Worm (Caenorhabditis elegans): ENCODE measurements around the gene K02C4.5.
A peak's percentile ranks its signal among the peaks of the same experiment; 100 is the strongest.

K02C4.5 gene

ce11 chrII:8042289-8042688 is 35.9 kb upstream of the K02C4.5 start, which contains the start of gene T05H10.1:
TSS of gene T05H10.1 (plus strand) at chrII:8042589.
- no peak for TF ChIP-seq ref-1 (GFP tag; conservative IDR thresholded peaks at IDR 0.05)
- TF ChIP-seq cog-1 (tag; optimal IDR thresholded peaks at IDR 0.05), result no peak
- TF ChIP-seq flt-1 (GFP tag; IDR thresholded peaks at IDR 0.05), result no peak
- TF ChIP-seq ztf-23 (GFP tag; IDR thresholded peaks at IDR 0.05), result no peak
- TF ChIP-seq tab-1 (GFP tag; IDR thresholded peaks at IDR 0.05), result no peak
- no peak for TF ChIP-seq ztf-29 (GFP tag; IDR thresholded peaks at IDR 0.05)
- no peak for TF ChIP-seq klf-2 (GFP tag; conservative IDR thresholded peaks at IDR 0.05)
- no peak for TF ChIP-seq T22C8.4 (GFP tag; IDR thresholded peaks at IDR 0.05)
- TF ChIP-seq med-1 (GFP tag; optimal IDR thresholded peaks at IDR 0.05; ENCODE audit: insufficient read depth), result no peak

- TF ChIP-seq ref-1 (GFP tag; conservative IDR thresholded peaks at IDR 0.05) (no peak), med-1 (GFP tag; optimal IDR thresholded peaks at IDR 0.05; ENCODE audit: insufficient read depth) (no peak), T22C8.4 (GFP tag; IDR thresholded peaks at IDR 0.05) (no peak), tab-1 (GFP tag; IDR thresholded peaks at IDR 0.05) (no peak), klf-2 (GFP tag; conservative IDR thresholded peaks at IDR 0.05) (no peak), ztf-23 (GFP tag; IDR thresholded peaks at IDR 0.05) (no peak), ztf-29 (GFP tag; IDR thresholded peaks at IDR 0.05) (no peak), cog-1 (tag; optimal IDR thresholded peaks at IDR 0.05) (no peak), flt-1 (GFP tag; IDR thresholded peaks at IDR 0.05) (no peak)
Measured at ce11 chrII:8047264-8047663, 31.0 kb upstream of the K02C4.5 start, which contains the start of gene apn-1. TSS of gene apn-1 (plus strand) at chrII:8047564.

ce11 chrII:8050477-8050876 is 27.8 kb upstream of the K02C4.5 start, which contains the start of gene mtre-1:
TSS of gene mtre-1 (minus strand) at chrII:8050577.
- TF ChIP-seq tab-1 (GFP tag; IDR thresholded peaks at IDR 0.05), result no peak
- no peak for TF ChIP-seq flt-1 (GFP tag; IDR thresholded peaks at IDR 0.05)
- TF ChIP-seq med-1 (GFP tag; optimal IDR thresholded peaks at IDR 0.05; ENCODE audit: insufficient read depth), result no peak
- TF ChIP-seq ref-1 (GFP tag; conservative IDR thresholded peaks at IDR 0.05), result no peak
- TF ChIP-seq cog-1 (tag; optimal IDR thresholded peaks at IDR 0.05), result no peak
- no peak for TF ChIP-seq ztf-29 (GFP tag; IDR thresholded peaks at IDR 0.05)
- no peak for TF ChIP-seq T22C8.4 (GFP tag; IDR thresholded peaks at IDR 0.05)
- no peak for TF ChIP-seq ztf-23 (GFP tag; IDR thresholded peaks at IDR 0.05)
- no peak for TF ChIP-seq klf-2 (GFP tag; conservative IDR thresholded peaks at IDR 0.05)

ce11 chrII:8051330-8051729 is 26.9 kb upstream of the K02C4.5 start:
- TF ChIP-seq ztf-23 (GFP tag; IDR thresholded peaks at IDR 0.05), result no peak
- TF ChIP-seq ztf-29 (GFP tag; IDR thresholded peaks at IDR 0.05), result no peak
- TF ChIP-seq flt-1 (GFP tag; IDR thresholded peaks at IDR 0.05), result no peak
- TF ChIP-seq klf-2 (GFP tag; conservative IDR thresholded peaks at IDR 0.05), result no peak
- TF ChIP-seq ref-1 (GFP tag; conservative IDR thresholded peaks at IDR 0.05), result no peak
- TF ChIP-seq cog-1 (tag; optimal IDR thresholded peaks at IDR 0.05), result no peak
- TF ChIP-seq T22C8.4 (GFP tag; IDR thresholded peaks at IDR 0.05), result no peak
- no peak for TF ChIP-seq tab-1 (GFP tag; IDR thresholded peaks at IDR 0.05)
- TF ChIP-seq med-1 (GFP tag; optimal IDR thresholded peaks at IDR 0.05; ENCODE audit: insufficient read depth), result no peak

ce11 chrII:8052172-8052571 is 26.1 kb upstream of the K02C4.5 start:
- TF ChIP-seq ztf-23 (GFP tag; IDR thresholded peaks at IDR 0.05) (no peak), ref-1 (GFP tag; conservative IDR thresholded peaks at IDR 0.05) (no peak), cog-1 (tag; optimal IDR thresholded peaks at IDR 0.05) (no peak), flt-1 (GFP tag; IDR thresholded peaks at IDR 0.05) (no peak), klf-2 (GFP tag; conservative IDR thresholded peaks at IDR 0.05) (no peak), ztf-29 (GFP tag; IDR thresholded peaks at IDR 0.05) (no peak), T22C8.4 (GFP tag; IDR thresholded peaks at IDR 0.05) (no peak)

- no peak for TF ChIP-seq flt-1 (GFP tag; IDR thresholded peaks at IDR 0.05)
- TF ChIP-seq med-1 (GFP tag; optimal IDR thresholded peaks at IDR 0.05; ENCODE audit: insufficient read depth), result no peak
- TF ChIP-seq ztf-23 (GFP tag; IDR thresholded peaks at IDR 0.05), result no peak
- TF ChIP-seq T22C8.4 (GFP tag; IDR thresholded peaks at IDR 0.05), result no peak
Measured at ce11 chrII:8052850-8053249, 25.4 kb upstream of the K02C4.5 start, which contains the start of gene T05H10.4. TSS of gene T05H10.4 (plus strand) at chrII:8053150.

ce11 chrII:8057911-8058310 is 20.3 kb upstream of the K02C4.5 start:
- TF ChIP-seq ztf-23 (GFP tag; IDR thresholded peaks at IDR 0.05) (no peak), ztf-29 (GFP tag; IDR thresholded peaks at IDR 0.05) (no peak), med-1 (GFP tag; optimal IDR thresholded peaks at IDR 0.05; ENCODE audit: insufficient read depth) (no peak), cog-1 (tag; optimal IDR thresholded peaks at IDR 0.05) (no peak), flt-1 (GFP tag; IDR thresholded peaks at IDR 0.05) (no peak), T22C8.4 (GFP tag; IDR thresholded peaks at IDR 0.05) (no peak), klf-2 (GFP tag; conservative IDR thresholded peaks at IDR 0.05) (no peak), tab-1 (GFP tag; IDR thresholded peaks at IDR 0.05) (no peak), ref-1 (GFP tag; conservative IDR thresholded peaks at IDR 0.05) (no peak)

ce11 chrII:8058769-8059168 is 19.5 kb upstream of the K02C4.5 start, which contains the start of gene T05H10.8:
TSS of gene T05H10.8 (plus strand) at chrII:8059069.
- no peak for TF ChIP-seq tab-1 (GFP tag; IDR thresholded peaks at IDR 0.05)
- no peak for TF ChIP-seq T22C8.4 (GFP tag; IDR thresholded peaks at IDR 0.05)
- no peak for TF ChIP-seq ztf-29 (GFP tag; IDR thresholded peaks at IDR 0.05)
- no peak for TF ChIP-seq klf-2 (GFP tag; conservative IDR thresholded peaks at IDR 0.05)
- TF ChIP-seq ztf-23 (GFP tag; IDR thresholded peaks at IDR 0.05), result no peak
- TF ChIP-seq cog-1 (tag; optimal IDR thresholded peaks at IDR 0.05), result no peak
- TF ChIP-seq flt-1 (GFP tag; IDR thresholded peaks at IDR 0.05), result no peak
- TF ChIP-seq ref-1 (GFP tag; conservative IDR thresholded peaks at IDR 0.05), result no peak
- TF ChIP-seq med-1 (GFP tag; optimal IDR thresholded peaks at IDR 0.05; ENCODE audit: insufficient read depth), result no peak

ce11 chrII:8059532-8059931 is 18.7 kb upstream of the K02C4.5 start:
- no peak for TF ChIP-seq tab-1 (GFP tag; IDR thresholded peaks at IDR 0.05)
- no peak for TF ChIP-seq flt-1 (GFP tag; IDR thresholded peaks at IDR 0.05)
- no peak for TF ChIP-seq ztf-23 (GFP tag; IDR thresholded peaks at IDR 0.05)
- TF ChIP-seq ztf-29 (GFP tag; IDR thresholded peaks at IDR 0.05), result no peak
- no peak for TF ChIP-seq klf-2 (GFP tag; conservative IDR thresholded peaks at IDR 0.05)
- TF ChIP-seq med-1 (GFP tag; optimal IDR thresholded peaks at IDR 0.05; ENCODE audit: insufficient read depth), result no peak
- TF ChIP-seq ref-1 (GFP tag; conservative IDR thresholded peaks at IDR 0.05), result no peak
- no peak for TF ChIP-seq T22C8.4 (GFP tag; IDR thresholded peaks at IDR 0.05)
- TF ChIP-seq cog-1 (tag; optimal IDR thresholded peaks at IDR 0.05), result no peak

- TF ChIP-seq cog-1 (tag; optimal IDR thresholded peaks at IDR 0.05) (peak; percentile 14), ref-1 (GFP tag; conservative IDR thresholded peaks at IDR 0.05) (no peak)
Measured at ce11 chrII:8062334-8062791, 15.9 kb upstream of the K02C4.5 start, which contains the start of gene ufd-2. TSS of gene ufd-2 (plus strand) at chrII:8062741.

All from whole organism, midembryonic.